Worm (Caenorhabditis elegans) whole organism, mixed stage, embryonic: Measurements from ENCODE around the gene odr-2.

ENCODE experiments used
- drap-1 ChIP-seq: fragments of 200-800 bp; sonication (Bioruptor generic); optimal IDR thresholded peaks from 3 replicates; lab custom pipeline; 2018; ENCODE audit warnings: mild to moderate bottlenecking, missing genetic modification characterization, missing compliant biosample characterization
- elt-1 ChIP-seq: sonication (generic microtip); optimal IDR thresholded peaks from 2 replicates; lab custom pipeline; 2017; ENCODE audit warnings: missing genetic modification characterization, mild to moderate bottlenecking, missing compliant biosample characterization, antibody characterized with exemption, moderate library complexity, borderline replicate concordance; ENCODE audit not compliant: insufficient read depth
- lin-13 ChIP-seq: fragments of 150-350 bp; optimal IDR thresholded peaks from 2 replicates; lab custom pipeline; 2014; ENCODE audit warnings: missing biosample characterization, missing genetic modification characterization
- mep-1 ChIP-seq: fragments of 150-350 bp; optimal IDR thresholded peaks from 2 replicates; lab custom pipeline; 2017; ENCODE audit warnings: missing biosample characterization, missing genetic modification reagents, missing genetic modification characterization, inconsistent platforms
- nhr-12 ChIP-seq: fragments of 150-350 bp; optimal IDR thresholded peaks from 2 replicates; lab custom pipeline; 2014; ENCODE audit warnings: missing biosample characterization, missing genetic modification characterization
- pha-4 ChIP-seq: fragments of 150-350 bp; optimal IDR thresholded peaks from 2 replicates; lab custom pipeline; 2018; ENCODE audit warnings: missing biosample characterization, missing genetic modification reagents, missing genetic modification characterization
- sem-2 ChIP-seq: fragments of 200-800 bp; sonication (Bioruptor generic); optimal IDR thresholded peaks from 2 replicates; lab custom pipeline; 2018; ENCODE audit warnings: mild to moderate bottlenecking, missing genetic modification characterization, missing compliant biosample characterization
- ztf-11 ChIP-seq: fragments of 150-350 bp; optimal IDR thresholded peaks from 2 replicates; lab custom pipeline; 2014; ENCODE audit warnings: missing biosample characterization, missing genetic modification characterization

ce11 chrV:7072309-7072708 lies 31.0 kb upstream of the odr-2 start, which contains the start of gene F27B10.1:
- TF ChIP-seq drap-1 (GFP tag; lab: Kevin White, UChicago) (no peak), sem-2 (GFP tag; lab: Kevin White, UChicago) (no peak), pha-4 (tag; lab: Kevin White, UChicago) (no peak), elt-1 (tag; lab: Kevin White, UChicago) (no peak), mep-1 (tag; lab: Kevin White, UChicago) (no peak), lin-13 (tag; lab: Kevin White, UChicago) (no peak), nhr-12 (no peak), ztf-11 (tag; lab: Kevin White, UChicago) (no peak)
